Worm (Caenorhabditis elegans) whole organism, young adult: ENCODE measurements around the gene C25H3.1.

Experiments
- F55B11.4 ChIP-seq: sonication (generic microtip); optimal IDR thresholded peaks from 2 replicates; lab custom pipeline; 2016; ENCODE audit warnings: missing compliant biosample characterization, missing genetic modification characterization, borderline replicate concordance; ENCODE audit not compliant: insufficient read depth
- ama-1 ChIP-seq, 3 experiments: fragments of 150-350 bp in 1 of 3; sonication (generic microtip) in 2 of 3; optimal IDR thresholded peaks; 2 replicates each; lab custom pipeline; 2014 to 2018; ENCODE audit warnings: missing biosample characterization in 2 of 3, missing genetic modification characterization in 2 of 3, missing genetic modification reagents in 2 of 3
- athp-1 ChIP-seq: sonication (generic microtip); optimal IDR thresholded peaks from 2 replicates; lab custom pipeline; 2017; ENCODE audit warnings: mild to moderate bottlenecking, missing genetic modification characterization, missing compliant biosample characterization
- ccch-3 ChIP-seq: fragments of 200-800 bp; sonication (Bioruptor generic); optimal IDR thresholded peaks from 2 replicates; lab custom pipeline; 2018; ENCODE audit warnings: mild to moderate bottlenecking, missing genetic modification characterization, missing compliant biosample characterization
- ets-4 ChIP-seq: fragments of 200-800 bp; sonication (Bioruptor generic); optimal IDR thresholded peaks from 2 replicates; lab custom pipeline; 2018; ENCODE audit warnings: mild to moderate bottlenecking, missing genetic modification characterization, missing compliant biosample characterization
- gei-17 ChIP-seq: fragments of 200-800 bp; sonication (Bioruptor generic); optimal IDR thresholded peaks from 2 replicates; lab custom pipeline; 2018; ENCODE audit warnings: mild to moderate bottlenecking, missing genetic modification characterization, missing compliant biosample characterization
- let-607 ChIP-seq, 2 experiments: fragments of 200-800 bp in 1 of 2; sonication (Bioruptor generic) in 1 of 2; sonication (generic microtip) in 1 of 2; optimal IDR thresholded peaks; 2 replicates each; lab custom pipeline; 2016 to 2018; ENCODE audit warnings: mild to moderate bottlenecking in 2 of 2, missing compliant biosample characterization in 2 of 2, missing genetic modification characterization in 2 of 2, moderate library complexity in 2 of 2, missing genotype in 1 of 2
- mel-28 ChIP-seq: sonication (generic microtip); optimal IDR thresholded peaks from 2 replicates; lab custom pipeline; 2016; ENCODE audit warnings: borderline replicate concordance, mild to moderate bottlenecking, missing genetic modification characterization, missing compliant biosample characterization
- nfya-1 ChIP-seq: sonication (generic microtip); optimal IDR thresholded peaks from 2 replicates; lab custom pipeline; 2017; ENCODE audit warnings: antibody characterized with exemption, missing compliant biosample characterization, missing genetic modification characterization, borderline replicate concordance; ENCODE audit not compliant: insufficient read depth
- pha-4 ChIP-seq: fragments of 150-350 bp; sonication (generic microtip); optimal IDR thresholded peaks from 2 replicates; lab custom pipeline; 2014; ENCODE audit warnings: missing biosample characterization, missing genetic modification reagents, missing genetic modification characterization
- snpc-1.3 ChIP-seq: sonication (generic microtip); optimal IDR thresholded peaks from 2 replicates; lab custom pipeline; 2017; ENCODE audit warnings: missing genetic modification characterization, mild to moderate bottlenecking, missing compliant biosample characterization, antibody characterized with exemption, moderate library complexity, missing genotype, missing genetic modification reagents; ENCODE audit not compliant: insufficient read depth
- unc-130 ChIP-seq: sonication (generic microtip); optimal IDR thresholded peaks from 2 replicates; lab custom pipeline; 2016; ENCODE audit warnings: missing genetic modification reagents, missing genetic modification characterization, missing compliant biosample characterization
- unc-62 ChIP-seq: fragments of 150-350 bp; optimal IDR thresholded peaks from 2 replicates; lab custom pipeline; 2014; ENCODE audit warnings: missing biosample characterization, missing genetic modification reagents, missing genetic modification characterization
- zfh-2 ChIP-seq: fragments of 200-800 bp; sonication (Bioruptor generic); conservative IDR thresholded peaks from 2 replicates; pipeline ENCODE4 v1.3.6; 2022; ENCODE audit warnings: missing genetic modification reagents, missing genetic modification characterization, missing compliant biosample characterization

ce11 chrII:5736599-5736998 is 37.7 kb downstream of the C25H3.1 start:
- TF ChIP-seq let-607 (tag; optimal IDR thresholded peaks at IDR 0.05; lab: Kevin White, UChicago) (no peak), ama-1 (optimal IDR thresholded peaks at IDR 0.05; lab: Kevin White, UChicago) (no peak), ama-1 (GFP tag; optimal IDR thresholded peaks at IDR 0.05; lab: Kevin White, UChicago) (no peak), nfya-1 (tag; lab: Kevin White, UChicago) (no peak), unc-130 (no peak), ets-4 (no peak), pha-4 (tag; lab: Kevin White, UChicago) (no peak), gei-17 (GFP tag; lab: Kevin White, UChicago) (no peak), zfh-2 (GFP tag; lab: Robert Waterston, UW) (no peak), ccch-3 (GFP tag; lab: Kevin White, UChicago) (no peak), mel-28 (tag; lab: Kevin White, UChicago) (no peak), snpc-1.3 (no peak), unc-62 (GFP tag; lab: Kevin White, UChicago) (no peak), F55B11.4 (tag; lab: Kevin White, UChicago) (no peak), athp-1 (tag; lab: Kevin White, UChicago) (no peak)
